Worm (Caenorhabditis elegans) whole organism, young adult: ENCODE results near the gene W02D7.6.

Experiments used
- B0336.3 ChIP-seq: fragments of 200-800 bp; sonication (Bioruptor generic); IDR thresholded peaks from 2 replicates; pipeline ENCODE4 v1.3.6; 2022; ENCODE audit warnings: missing genetic modification characterization, missing compliant biosample characterization
- F23B12.7 ChIP-seq: sonication (generic microtip); optimal IDR thresholded peaks from 2 replicates; lab custom pipeline; 2017; ENCODE audit warnings: missing genetic modification characterization, mild to moderate bottlenecking, missing compliant biosample characterization, antibody characterized with exemption, moderate library complexity; ENCODE audit not compliant: insufficient read depth
- F49E8.2 ChIP-seq: sonication (generic microtip); optimal IDR thresholded peaks from 3 replicates; lab custom pipeline; 2017; ENCODE audit warnings: missing genetic modification characterization, mild to moderate bottlenecking, missing compliant biosample characterization, antibody characterized with exemption, moderate library complexity; ENCODE audit not compliant: insufficient read depth
- F57A8.1 ChIP-seq: fragments of 200-800 bp; sonication (Bioruptor generic); optimal IDR thresholded peaks from 2 replicates; lab custom pipeline; 2018; ENCODE audit warnings: mild to moderate bottlenecking, missing genetic modification characterization, moderate library complexity, missing compliant biosample characterization
- K12H6.12 ChIP-seq: fragments of 200-800 bp; sonication (Bioruptor generic); optimal IDR thresholded peaks from 2 replicates; lab custom pipeline; 2018; ENCODE audit warnings: mild to moderate bottlenecking, missing genetic modification characterization, missing compliant biosample characterization
- Y56A3A.18 ChIP-seq: fragments of 200-800 bp; sonication (Bioruptor generic); IDR thresholded peaks from 2 replicates; pipeline ENCODE4 v1.3.6; 2022; ENCODE audit warnings: missing genetic modification reagents, missing genetic modification characterization, missing compliant biosample characterization
- Y79H2A.3 ChIP-seq: fragments of 200-800 bp; sonication (Bioruptor generic); conservative IDR thresholded peaks from 2 replicates; pipeline ENCODE4 v1.3.6; 2022; ENCODE audit warnings: missing genetic modification reagents, missing genetic modification characterization, missing compliant biosample characterization
- ZK185.1 ChIP-seq: sonication (generic microtip); optimal IDR thresholded peaks from 2 replicates; lab custom pipeline; 2016; ENCODE audit warnings: mild to moderate bottlenecking, missing genetic modification characterization, missing compliant biosample characterization; ENCODE audit not compliant: poor library complexity, severe bottlenecking
- akir-1 ChIP-seq: fragments of 200-800 bp; sonication (Bioruptor generic); optimal IDR thresholded peaks from 2 replicates; lab custom pipeline; 2018; ENCODE audit warnings: mild to moderate bottlenecking, missing genetic modification characterization, moderate library complexity, missing compliant biosample characterization
- attf-3 ChIP-seq: fragments of 200-800 bp; sonication (Bioruptor generic); conservative IDR thresholded peaks from 2 replicates; pipeline ENCODE4 v1.3.6; 2022; ENCODE audit warnings: missing genetic modification reagents, missing genetic modification characterization, missing compliant biosample characterization
- attf-5 ChIP-seq: fragments of 200-800 bp; sonication (Bioruptor generic); optimal IDR thresholded peaks from 2 replicates; lab custom pipeline; 2018; ENCODE audit warnings: mild to moderate bottlenecking, missing genetic modification characterization, missing compliant biosample characterization
- cebp-1 ChIP-seq, 2 experiments: fragments of 200-800 bp in 1 of 2; sonication (Bioruptor generic) in 1 of 2; sonication (generic microtip) in 1 of 2; IDR thresholded peaks in 1 of 2; optimal IDR thresholded peaks in 1 of 2; 2 replicates each; pipeline versions ENCODE4 v1.3.6 to Lab custom; 2017 to 2022; ENCODE audit warnings: missing compliant biosample characterization in 2 of 2, missing genetic modification characterization in 2 of 2, mild to moderate bottlenecking in 1 of 2, missing genetic modification reagents in 1 of 2, moderate library complexity in 1 of 2
- ceh-100 ChIP-seq: fragments of 200-800 bp; sonication (Bioruptor generic); IDR thresholded peaks from 2 replicates; pipeline ENCODE4 v1.3.6; 2022; ENCODE audit warnings: missing genetic modification reagents, missing genetic modification characterization, missing compliant biosample characterization
- ceh-58 ChIP-seq: fragments of 200-800 bp; sonication (Bioruptor generic); IDR thresholded peaks from 2 replicates; pipeline ENCODE4 v1.3.6; 2022; ENCODE audit warnings: missing genetic modification characterization, missing compliant biosample characterization
- die-1 ChIP-seq: sonication (generic microtip); optimal IDR thresholded peaks from 2 replicates; lab custom pipeline; 2016; ENCODE audit warnings: missing genotype, mild to moderate bottlenecking, missing genetic modification characterization, missing compliant biosample characterization
- dox-1 ChIP-seq: fragments of 200-800 bp; sonication (Bioruptor generic); IDR thresholded peaks from 2 replicates; pipeline ENCODE4 v1.3.6; 2022; ENCODE audit warnings: missing genetic modification reagents, missing genetic modification characterization, missing compliant biosample characterization
- dpl-1 ChIP-seq: fragments of 150-350 bp; optimal IDR thresholded peaks from 2 replicates; lab custom pipeline; 2014; ENCODE audit warnings: missing biosample characterization, missing genetic modification reagents, missing genetic modification characterization
- efl-1 ChIP-seq: fragments of 150-350 bp; optimal IDR thresholded peaks from 2 replicates; lab custom pipeline; 2014; ENCODE audit warnings: missing biosample characterization, missing genetic modification reagents, missing genetic modification characterization
- ets-4 ChIP-seq: fragments of 200-800 bp; sonication (Bioruptor generic); optimal IDR thresholded peaks from 2 replicates; lab custom pipeline; 2018; ENCODE audit warnings: mild to moderate bottlenecking, missing genetic modification characterization, missing compliant biosample characterization
- gei-17 ChIP-seq: fragments of 200-800 bp; sonication (Bioruptor generic); optimal IDR thresholded peaks from 2 replicates; lab custom pipeline; 2018; ENCODE audit warnings: mild to moderate bottlenecking, missing genetic modification characterization, missing compliant biosample characterization
- hrde-1 ChIP-seq: sonication (generic microtip); optimal IDR thresholded peaks from 2 replicates; lab custom pipeline; 2016; ENCODE audit warnings: missing genetic modification characterization, mild to moderate bottlenecking, missing compliant biosample characterization, moderate library complexity, missing genotype, missing genetic modification reagents, borderline replicate concordance
- lag-1 ChIP-seq: fragments of 200-800 bp; sonication (Bioruptor generic); IDR thresholded peaks from 2 replicates; pipeline ENCODE4 v1.3.6; 2022; ENCODE audit warnings: missing genetic modification reagents, missing genetic modification characterization, missing compliant biosample characterization
- let-526 ChIP-seq: fragments of 200-800 bp; sonication (Bioruptor generic); IDR thresholded peaks from 2 replicates; pipeline ENCODE4 v1.3.6; 2022; ENCODE audit warnings: missing genetic modification reagents, missing genetic modification characterization, missing compliant biosample characterization
- let-607 ChIP-seq, 2 experiments: fragments of 200-800 bp in 1 of 2; sonication (Bioruptor generic) in 1 of 2; sonication (generic microtip) in 1 of 2; optimal IDR thresholded peaks; 2 replicates each; lab custom pipeline; 2016 to 2018; ENCODE audit warnings: mild to moderate bottlenecking in 2 of 2, missing compliant biosample characterization in 2 of 2, missing genetic modification characterization in 2 of 2, moderate library complexity in 2 of 2, missing genotype in 1 of 2
- lin-54 ChIP-seq: fragments of 200-800 bp; sonication (Bioruptor generic); optimal IDR thresholded peaks from 2 replicates; lab custom pipeline; 2018; ENCODE audit warnings: mild to moderate bottlenecking, missing genetic modification characterization, missing compliant biosample characterization
- lir-1 ChIP-seq: fragments of 200-800 bp; sonication (Bioruptor generic); conservative IDR thresholded peaks from 2 replicates; pipeline ENCODE4 v1.3.6; 2022; ENCODE audit warnings: missing genetic modification reagents, missing genetic modification characterization, missing compliant biosample characterization
- lsy-27 ChIP-seq: sonication (generic microtip); optimal IDR thresholded peaks from 2 replicates; lab custom pipeline; 2017; ENCODE audit warnings: missing genetic modification characterization, mild to moderate bottlenecking, missing compliant biosample characterization, antibody characterized with exemption, missing genotype, borderline replicate concordance; ENCODE audit not compliant: insufficient read depth
- mcd-1 ChIP-seq: fragments of 200-800 bp; sonication (Bioruptor generic); IDR thresholded peaks from 2 replicates; pipeline ENCODE4 v1.3.6; 2022; ENCODE audit warnings: missing genetic modification reagents, missing genetic modification characterization, missing compliant biosample characterization
- mxl-1 ChIP-seq: sonication (generic microtip); optimal IDR thresholded peaks from 2 replicates; lab custom pipeline; 2016; ENCODE audit warnings: missing genetic modification characterization, missing compliant biosample characterization
- nhr-120 ChIP-seq: fragments of 200-800 bp; sonication (Bioruptor generic); IDR thresholded peaks from 2 replicates; pipeline ENCODE4 v1.3.6; 2022; ENCODE audit warnings: missing genetic modification characterization, missing compliant biosample characterization
- nhr-80 ChIP-seq: sonication (generic microtip); optimal IDR thresholded peaks from 2 replicates; lab custom pipeline; 2016; ENCODE audit warnings: missing genetic modification characterization, missing compliant biosample characterization
- pbrm-1 ChIP-seq: fragments of 200-800 bp; sonication (Bioruptor generic); IDR thresholded peaks from 2 replicates; pipeline ENCODE4 v1.3.6; 2022; ENCODE audit warnings: missing genetic modification reagents, missing genetic modification characterization, missing compliant biosample characterization
- rec-8 ChIP-seq, 2 experiments: sonication (generic microtip); optimal IDR thresholded peaks; 2 replicates each; lab custom pipeline; 2016; ENCODE audit warnings: mild to moderate bottlenecking in 2 of 2, missing genetic modification characterization in 2 of 2, missing genetic modification reagents in 2 of 2, missing genotype in 2 of 2, missing biosample characterization in 1 of 2, missing compliant biosample characterization in 1 of 2, moderate library complexity in 1 of 2
- snpc-3.4 ChIP-seq: sonication (generic microtip); optimal IDR thresholded peaks from 2 replicates; lab custom pipeline; 2017; ENCODE audit warnings: missing genetic modification characterization, mild to moderate bottlenecking, missing compliant biosample characterization, antibody characterized with exemption, moderate library complexity, missing genotype, missing genetic modification reagents
- snpc-4 ChIP-seq, 5 experiments: fragments of 150-350 bp in 1 of 5; sonication (generic microtip) in 4 of 5; optimal IDR thresholded peaks; 2 replicates each; lab custom pipeline; 2014 to 2018; ENCODE audit warnings: missing genetic modification characterization in 5 of 5, missing biosample characterization in 3 of 5, antibody characterized with exemption in 2 of 5, mild to moderate bottlenecking in 2 of 5, missing compliant biosample characterization in 2 of 5, missing genotype in 2 of 5, moderate library complexity in 2 of 5, missing genetic modification reagents in 1 of 5
- sptf-2 ChIP-seq: fragments of 200-800 bp; sonication (Bioruptor generic); optimal IDR thresholded peaks from 2 replicates; lab custom pipeline; 2018; ENCODE audit warnings: mild to moderate bottlenecking, missing genetic modification characterization, missing compliant biosample characterization
- tbp1 ChIP-seq: fragments of 200-800 bp; sonication (Bioruptor generic); optimal IDR thresholded peaks from 2 replicates; lab custom pipeline; 2018; ENCODE audit warnings: mild to moderate bottlenecking, missing genetic modification characterization, missing compliant biosample characterization
- ztf-22 ChIP-seq: fragments of 200-800 bp; sonication (Bioruptor generic); optimal IDR thresholded peaks from 2 replicates; lab custom pipeline; 2018; ENCODE audit warnings: mild to moderate bottlenecking, missing genetic modification characterization, moderate library complexity, missing compliant biosample characterization

W02D7.6 gene

DNA sequence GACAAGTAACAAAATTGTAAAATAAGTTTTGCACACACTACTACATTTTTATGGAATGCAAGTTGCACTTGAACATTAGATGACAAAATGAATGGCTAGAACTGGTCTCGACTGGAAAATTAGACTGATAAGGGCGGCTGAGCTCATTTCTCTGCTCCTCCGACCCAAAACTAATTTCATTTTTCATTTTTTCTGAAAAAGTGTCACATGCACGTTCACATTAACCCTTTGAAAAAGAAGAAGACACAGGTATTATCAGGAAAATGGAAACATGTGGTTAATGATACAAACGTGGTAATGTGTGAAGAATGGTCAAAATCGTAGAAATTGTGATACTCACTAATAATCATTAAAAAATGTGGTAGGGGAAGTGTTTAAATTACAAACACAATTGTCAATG lies 5.7 kb upstream of the W02D7.6 start:
- TF ChIP-seq nhr-80 (tag; lab: Kevin White, UChicago): peak; percentile 82
- TF ChIP-seq rec-8 (tag; optimal IDR thresholded peaks at IDR 0.05; lab: Kevin White, UChicago): no peak

- TF ChIP-seq akir-1: no peak
- no peak for TF ChIP-seq F57A8.1 (GFP tag; lab: Kevin White, UChicago)
- TF ChIP-seq hrde-1 (tag; lab: Kevin White, UChicago): no peak
- no peak for TF ChIP-seq Y79H2A.3
- no peak for TF ChIP-seq ceh-58 (GFP tag; lab: Robert Waterston, UW)
- no peak for TF ChIP-seq ztf-22
- TF ChIP-seq sptf-2 (GFP tag; lab: Kevin White, UChicago): no peak
- no peak for TF ChIP-seq tbp1 (GFP tag; lab: Kevin White, UChicago)
- TF ChIP-seq attf-5 (GFP tag; lab: Kevin White, UChicago): no peak
- TF ChIP-seq ets-4 (GFP tag; lab: Kevin White, UChicago): no peak
- TF ChIP-seq B0336.3: no peak
- no peak for TF ChIP-seq F23B12.7
- no peak for TF ChIP-seq K12H6.12
- TF ChIP-seq ceh-100 (GFP tag; lab: Robert Waterston, UW): no peak
- TF ChIP-seq die-1 (tag; lab: Kevin White, UChicago): no peak
- TF ChIP-seq, all 124 proteins: peak for 0
These were observed 5.1 kb upstream of the W02D7.6 start, which contains the start of gene W02D7.8 for ce11 chrV:8306366-8306765. W02D7.8 (minus strand) TSS chrV:8306466.

DNA sequence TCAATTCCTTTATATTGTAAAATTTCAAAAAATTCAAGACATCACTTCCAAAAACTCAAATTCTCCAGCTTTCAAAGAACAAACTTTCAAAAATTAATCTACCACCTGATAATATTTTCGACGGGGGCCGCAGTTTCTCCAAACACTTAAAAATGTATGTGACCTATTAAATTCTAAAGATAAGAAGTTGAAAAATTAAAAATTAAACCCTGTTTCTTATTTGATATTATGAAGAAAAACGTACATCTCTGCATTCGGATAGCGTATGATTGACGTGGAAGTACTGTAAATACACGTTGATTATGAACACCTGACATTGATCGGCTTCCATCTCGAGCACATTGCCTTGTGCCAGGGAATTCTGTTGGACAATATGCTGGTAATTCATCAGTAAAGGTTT lies 4.6 kb upstream of the W02D7.6 start:
- TF ChIP-seq pbrm-1 (GFP tag; lab: Robert Waterston, UW) (no peak), nhr-120 (GFP tag; lab: Robert Waterston, UW) (no peak), efl-1 (GFP tag; lab: Kevin White, UChicago) (no peak), dox-1 (GFP tag; lab: Robert Waterston, UW) (no peak), nhr-80 (tag; lab: Kevin White, UChicago) (peak; percentile 59), mxl-1 (tag; lab: Kevin White, UChicago) (no peak), mcd-1 (GFP tag; lab: Robert Waterston, UW) (no peak), akir-1 (no peak), lsy-27 (tag; lab: Kevin White, UChicago) (no peak), lir-1 (GFP tag; lab: Robert Waterston, UW) (no peak), F49E8.2 (tag; lab: Kevin White, UChicago) (no peak), Y56A3A.18 (no peak), gei-17 (GFP tag; lab: Kevin White, UChicago) (no peak), let-526 (GFP tag; lab: Robert Waterston, UW) (peak; percentile 24; the same call in 1 of the 2 replicates)

DNA sequence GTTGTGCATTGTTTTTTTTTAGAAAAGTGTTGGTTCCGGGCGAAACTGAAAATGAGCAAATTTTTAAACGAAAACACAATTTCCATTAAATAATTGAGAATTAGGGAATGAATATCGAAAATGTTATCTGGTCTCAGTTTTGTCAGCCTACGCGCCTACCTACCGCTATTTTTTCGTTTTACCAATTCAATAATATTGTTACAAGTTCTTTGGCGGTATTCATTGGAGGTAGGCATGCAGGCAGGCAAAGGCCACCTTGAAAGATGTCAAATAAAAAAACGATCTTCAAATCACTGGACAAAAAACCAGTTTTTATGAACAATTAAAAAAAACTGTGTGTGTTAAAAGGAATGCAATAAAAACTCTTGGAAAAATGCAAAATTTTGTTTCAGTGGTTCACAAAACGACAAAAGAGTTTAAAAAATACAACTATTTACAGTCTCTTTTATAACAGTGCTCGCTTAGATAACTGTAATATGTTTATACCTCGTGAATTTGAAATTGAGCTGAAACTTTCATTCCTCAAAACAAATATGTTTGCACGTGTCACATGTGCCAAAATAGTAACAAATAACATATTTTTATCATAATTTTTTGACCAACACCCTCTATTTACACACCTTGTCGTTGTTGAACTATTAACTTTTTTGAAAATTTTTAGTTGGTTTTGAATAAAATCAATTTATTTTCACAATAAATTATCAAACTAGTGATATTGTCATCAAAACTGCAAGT lies 3.3 kb upstream of the W02D7.6 start, which contains the start of gene W02D7.11:
Gene W02D7.11, minus strand, starts transcription at position 51 of the 735 bp plus-strand sequence.
- no peak for TF ChIP-seq let-607 (tag; optimal IDR thresholded peaks at IDR 0.05; lab: Kevin White, UChicago)

- TF ChIP-seq attf-3: peak; percentile 95
- peak; percentile 54 for TF ChIP-seq lin-54 (GFP tag; lab: Kevin White, UChicago)
- TF ChIP-seq ZK185.1 (tag; lab: Kevin White, UChicago): no peak
- TF ChIP-seq snpc-3.4: no peak
- peak; percentile 35 for TF ChIP-seq efl-1 (GFP tag; lab: Kevin White, UChicago)
- TF ChIP-seq let-607 (tag; optimal IDR thresholded peaks at IDR 0.05; lab: Kevin White, UChicago): peak in 1 of 2 experiments; percentile 70
- TF ChIP-seq snpc-4 (GFP tag; optimal IDR thresholded peaks at IDR 0.05; lab: Kevin White, UChicago): no peak
- peak in 1 of 4 experiments; percentile 11 for TF ChIP-seq snpc-4 (tag; optimal IDR thresholded peaks at IDR 0.05; lab: Kevin White, UChicago)
- TF ChIP-seq dpl-1: peak; percentile 50
- TF ChIP-seq cebp-1 (GFP tag; IDR thresholded peaks at IDR 0.05; lab: Robert Waterston, UW): no peak
- peak; percentile 33 for TF ChIP-seq cebp-1 (tag; optimal IDR thresholded peaks at IDR 0.05; lab: Kevin White, UChicago)
- no peak for TF ChIP-seq lag-1 (GFP tag; lab: Robert Waterston, UW)
These were observed 1.2 kb upstream of the W02D7.6 start, which contains the start of gene sel-9 for ce11 chrV:8302522-8302921. sel-9 (minus strand) TSS chrV:8302580.
